Fruit fly (Drosophila melanogaster) S2 (cell line): ENCODE data around the gene Spn75F.

ENCODE experiments used
- CG8478 ChIP-seq: fragments of >200 bp; optimal IDR thresholded peaks from 2 replicates; lab custom pipeline; 2018
- CTCF ChIP-seq, 2 experiments: fragments of >200 bp; optimal IDR thresholded peaks; 2 replicates each; lab custom pipeline; 2018

DNA sequence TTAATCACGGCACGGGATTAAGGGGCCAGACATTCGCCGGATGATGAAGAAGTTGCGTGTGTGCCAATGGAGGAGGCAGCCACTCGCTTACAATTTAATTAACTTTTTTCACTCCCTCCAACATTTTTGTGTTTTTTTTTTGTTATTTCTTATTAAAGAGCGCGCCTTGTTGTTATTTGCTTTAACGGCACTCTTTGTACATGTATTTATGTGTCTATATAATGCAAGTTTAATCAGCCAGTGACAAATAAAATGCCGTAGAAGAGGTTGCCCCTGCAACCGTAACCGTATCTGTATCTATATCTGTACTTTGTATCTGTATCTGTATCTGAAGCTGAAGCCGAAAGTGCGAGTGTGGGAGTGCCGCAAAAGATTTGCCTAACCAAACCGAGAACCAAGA lies 31.8 kb upstream of the Spn75F start:
- TF ChIP-seq CG8478 (lab: Kevin White, UChicago) (no peak), CTCF (optimal IDR thresholded peaks at IDR 0.05; lab: Kevin White, UChicago) (no peak)
